Worm (Caenorhabditis elegans) whole organism, late embryonic: ENCODE results near the gene mks-5.

Experiments
- Y22D7AL.16 ChIP-seq: sonication (generic microtip); optimal IDR thresholded peaks from 2 replicates; lab custom pipeline; 2016; ENCODE audit warnings: missing genetic modification characterization, missing compliant biosample characterization
- ceh-18 ChIP-seq: sonication (generic microtip); optimal IDR thresholded peaks from 2 replicates; lab custom pipeline; 2016; ENCODE audit warnings: missing genetic modification characterization, missing compliant biosample characterization
- ceh-31 ChIP-seq: sonication (generic microtip); optimal IDR thresholded peaks from 2 replicates; lab custom pipeline; 2016; ENCODE audit warnings: missing genetic modification characterization, missing compliant biosample characterization
- nfya-1 ChIP-seq: sonication (generic microtip); optimal IDR thresholded peaks from 2 replicates; lab custom pipeline; 2017; ENCODE audit warnings: missing genetic modification characterization, mild to moderate bottlenecking, missing compliant biosample characterization, antibody characterized with exemption, moderate library complexity
- rnt-1 ChIP-seq: sonication (generic microtip); optimal IDR thresholded peaks from 2 replicates; lab custom pipeline; 2016; ENCODE audit warnings: missing genetic modification characterization, missing compliant biosample characterization
- sox-2 ChIP-seq: fragments of 200-800 bp; sonication (Bioruptor generic); IDR thresholded peaks from 2 replicates; pipeline ENCODE4 v1.3.6; 2022; ENCODE audit warnings: missing genetic modification reagents, missing genetic modification characterization, missing compliant biosample characterization
- ztf-16 ChIP-seq: sonication (generic microtip); optimal IDR thresholded peaks from 2 replicates; lab custom pipeline; 2017; ENCODE audit warnings: missing genetic modification characterization, missing compliant biosample characterization

ce11 chrII:10696060-10696459, 24.0 kb upstream of the mks-5 start:
- TF ChIP-seq nfya-1 (tag; lab: Kevin White, UChicago) (no peak), ceh-18 (tag; lab: Kevin White, UChicago) (no peak), rnt-1 (tag; lab: Kevin White, UChicago) (no peak), ztf-16 (no peak), sox-2 (no peak), Y22D7AL.16 (tag; lab: Kevin White, UChicago) (no peak), ceh-31 (tag; lab: Kevin White, UChicago) (no peak)
